Fruit fly (Drosophila melanogaster) whole organism, adult: Measurements from ENCODE around the gene Nadsyn.

ENCODE experiments used
- CG11617 ChIP-seq: fragments of 200-800 bp; sonication (Bioruptor generic); optimal IDR thresholded peaks from 2 replicates; lab custom pipeline; 2017; ENCODE audit warnings: mild to moderate bottlenecking, missing biosample characterization, missing genetic modification reagents, missing genetic modification characterization
- CG12768 ChIP-seq: fragments of 200-800 bp; sonication (Bioruptor generic); optimal IDR thresholded peaks from 2 replicates; lab custom pipeline; 2017; ENCODE audit warnings: missing biosample characterization, missing genetic modification characterization, mild to moderate bottlenecking, moderate library complexity, missing genetic modification reagents
- CG1620 ChIP-seq: fragments of 200-800 bp; sonication (Bioruptor generic); optimal IDR thresholded peaks from 2 replicates; lab custom pipeline; 2016; ENCODE audit warnings: missing biosample characterization, missing genetic modification characterization
- CG33017 ChIP-seq: fragments of 200-800 bp; sonication (Bioruptor generic); optimal IDR thresholded peaks from 2 replicates; lab custom pipeline; 2018; ENCODE audit warnings: missing biosample characterization, mild to moderate bottlenecking, missing genetic modification characterization, moderate library complexity
- CG5204 ChIP-seq: fragments of 200-800 bp; sonication (Bioruptor generic); optimal IDR thresholded peaks from 2 replicates; lab custom pipeline; 2016; ENCODE audit warnings: missing biosample characterization, missing genetic modification characterization
- CG7101 ChIP-seq: fragments of 200-800 bp; sonication (Bioruptor generic); optimal IDR thresholded peaks from 2 replicates; lab custom pipeline; 2018; ENCODE audit warnings: missing biosample characterization, mild to moderate bottlenecking, missing genetic modification characterization, moderate library complexity
- Clk ChIP-seq: fragments of 200-800 bp; sonication (Bioruptor generic); optimal IDR thresholded peaks from 2 replicates; lab custom pipeline; 2017; ENCODE audit warnings: missing biosample characterization, missing genetic modification characterization
- Crg-1 ChIP-seq: fragments of 200-800 bp; sonication (Bioruptor generic); optimal IDR thresholded peaks from 2 replicates; lab custom pipeline; 2016; ENCODE audit warnings: missing biosample characterization, missing genetic modification characterization
- Hr96 ChIP-seq: fragments of 200-800 bp; sonication (Bioruptor generic); optimal IDR thresholded peaks from 2 replicates; lab custom pipeline; 2016; ENCODE audit warnings: missing biosample characterization, missing genetic modification characterization
- cic ChIP-seq: fragments of 200-800 bp; sonication (Bioruptor generic); optimal IDR thresholded peaks from 2 replicates; lab custom pipeline; 2017; ENCODE audit warnings: missing biosample characterization, mild to moderate bottlenecking, missing genetic modification characterization, moderate library complexity
- cnc ChIP-seq, 2 experiments: fragments of >200 bp; optimal IDR thresholded peaks; 2 replicates each; lab custom pipeline; 2017
- kay ChIP-seq: fragments of 200-800 bp; sonication (Bioruptor generic); peaks from one replicate; lab custom pipeline; 2016; ENCODE audit warnings: missing biosample characterization, missing genetic modification characterization, borderline replicate concordance
- pad ChIP-seq: fragments of 200-800 bp; sonication (Bioruptor generic); optimal IDR thresholded peaks from 3 replicates; lab custom pipeline; 2017; ENCODE audit warnings: missing biosample characterization, missing genetic modification characterization, mild to moderate bottlenecking, moderate library complexity, missing genetic modification reagents
- tj ChIP-seq: fragments of 200-800 bp; sonication (Bioruptor generic); optimal IDR thresholded peaks from 3 replicates; lab custom pipeline; 2017; ENCODE audit warnings: missing biosample characterization, mild to moderate bottlenecking, missing genetic modification characterization, moderate library complexity

DNA sequence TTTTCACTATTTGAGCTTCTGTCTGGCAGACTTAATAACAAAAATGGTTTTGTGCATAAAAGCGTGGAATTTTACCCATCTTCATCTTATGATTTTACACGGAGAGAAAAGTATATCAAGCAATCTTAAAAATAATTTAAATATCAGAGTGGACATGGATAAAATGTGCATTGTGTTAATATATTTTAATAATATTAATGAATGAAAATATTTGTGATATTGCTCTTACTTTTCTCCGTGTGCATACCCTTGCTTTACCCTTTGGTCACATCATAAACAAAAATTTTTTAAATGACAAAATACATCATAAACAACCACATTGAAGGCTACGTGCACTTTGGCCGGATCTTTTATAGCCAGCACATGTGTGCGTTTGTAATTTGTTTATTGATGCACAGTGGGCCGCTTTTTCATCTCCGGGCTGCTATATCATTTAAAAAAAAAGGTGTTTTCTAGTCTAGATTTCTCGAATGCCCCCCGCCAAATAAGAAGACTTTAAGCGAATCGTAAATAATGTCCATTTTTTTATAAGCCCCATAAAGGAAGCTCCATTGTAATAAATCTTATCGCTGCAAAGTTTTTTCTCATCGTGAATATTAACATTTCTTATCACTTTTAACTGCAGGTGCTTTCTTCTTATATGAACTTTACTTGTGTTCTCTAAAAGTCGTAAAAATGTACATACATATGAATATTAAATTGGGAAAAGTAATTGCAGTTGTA is 46.5 kb upstream of the Nadsyn start:
- TF ChIP-seq cnc (optimal IDR thresholded peaks at IDR 0.05; lab: Kevin White, UChicago) (no peak), CG1620 (GFP tag; lab: Kevin White, UChicago) (no peak), CG5204 (GFP tag; lab: Kevin White, UChicago) (no peak), CG11617 (peak; percentile 27), pad (no peak), kay (GFP tag; lab: Kevin White, UChicago) (peak; percentile 81), tj (no peak), CG12768 (GFP tag; lab: Kevin White, UChicago) (no peak), CG33017 (tag; lab: Kevin White, UChicago) (peak; percentile 48), CG7101 (peak; percentile 60), Crg-1 (GFP tag; lab: Kevin White, UChicago) (no peak), Clk (GFP tag; lab: Kevin White, UChicago) (no peak), Hr96 (GFP tag; lab: Kevin White, UChicago) (no peak), cic (GFP tag; lab: Kevin White, UChicago) (peak; percentile 35)
